Fruit fly (Drosophila melanogaster) whole organism, embryonic: ENCODE data around the gene toe.

ENCODE experiments used
- Ada2b ChIP-seq: fragments of 200-800 bp; sonication (Bioruptor generic); IDR thresholded peaks from 2 replicates; pipeline ENCODE4 v1.3.6; 2022; ENCODE audit warnings: missing biosample characterization, missing genetic modification characterization
- Asciz ChIP-seq: fragments of 200-800 bp; sonication (Bioruptor generic); optimal IDR thresholded peaks from 2 replicates; lab custom pipeline; 2017; ENCODE audit warnings: missing biosample characterization, mild to moderate bottlenecking, missing genetic modification characterization, missing genetic modification reagents
- BEAF-32 ChIP-seq: fragments of 200-800 bp; sonication (Bioruptor generic); optimal IDR thresholded peaks from 3 replicates; lab custom pipeline; 2017; ENCODE audit warnings: missing biosample characterization, missing genetic modification characterization, mild to moderate bottlenecking, moderate library complexity, missing genetic modification reagents
- Bteb2 ChIP-seq: fragments of 200-800 bp; sonication (Bioruptor generic); optimal IDR thresholded peaks from 2 replicates; lab custom pipeline; 2016; ENCODE audit warnings: missing biosample characterization, missing genetic modification characterization
- CG10431 ChIP-seq: fragments of 200-800 bp; sonication (Bioruptor generic); optimal IDR thresholded peaks from 3 replicates; lab custom pipeline; 2018; ENCODE audit warnings: missing biosample characterization, mild to moderate bottlenecking, missing genetic modification characterization
- CG11560 ChIP-seq: fragments of 200-800 bp; sonication (Bioruptor generic); IDR thresholded peaks from 3 replicates; pipeline ENCODE4 v1.3.6; 2022; ENCODE audit warnings: missing biosample characterization, missing genetic modification characterization
- CG11696 ChIP-seq: fragments of 200-800 bp; sonication (Bioruptor generic); IDR thresholded peaks from 2 replicates; pipeline ENCODE4 v1.3.6; 2022; ENCODE audit warnings: missing biosample characterization, missing genetic modification characterization
- CG15073 ChIP-seq: fragments of 200-800 bp; sonication (Bioruptor generic); optimal IDR thresholded peaks from 2 replicates; lab custom pipeline; 2016; ENCODE audit warnings: missing biosample characterization, missing genetic modification characterization
- CG15479 ChIP-seq: fragments of 200-800 bp; sonication (Bioruptor generic); optimal IDR thresholded peaks from 3 replicates; lab custom pipeline; 2019; ENCODE audit warnings: missing biosample characterization, mild to moderate bottlenecking, missing genetic modification characterization, moderate library complexity
- CG16813 ChIP-seq: fragments of 200-800 bp; sonication (Bioruptor generic); IDR thresholded peaks from 3 replicates; pipeline ENCODE4 v1.3.6; 2022; ENCODE audit warnings: missing biosample characterization, missing genetic modification characterization; ENCODE audit not compliant: partially characterized antibody
- CG2199 ChIP-seq: fragments of 200-800 bp; sonication (Bioruptor generic); IDR thresholded peaks from 3 replicates; pipeline ENCODE4 v1.3.6; 2022; ENCODE audit warnings: missing biosample characterization, missing genetic modification characterization
- CG32767 ChIP-seq: fragments of 200-800 bp; sonication (Bioruptor generic); IDR thresholded peaks from 2 replicates; pipeline ENCODE4 v1.3.6; 2022; ENCODE audit warnings: missing biosample characterization, missing genetic modification characterization
- CG3281 ChIP-seq: fragments of 200-800 bp; sonication (Bioruptor generic); optimal IDR thresholded peaks from 3 replicates; lab custom pipeline; 2017; ENCODE audit warnings: missing biosample characterization, mild to moderate bottlenecking, missing genetic modification characterization
- CG3847 ChIP-seq: fragments of 200-800 bp; sonication (Bioruptor generic); IDR thresholded peaks from 2 replicates; pipeline ENCODE4 v1.3.6; 2022; ENCODE audit warnings: missing biosample characterization, missing genetic modification characterization
- CG4820 ChIP-seq: fragments of 200-800 bp; sonication (Bioruptor generic); optimal IDR thresholded peaks from 3 replicates; lab custom pipeline; 2016; ENCODE audit warnings: missing biosample characterization, missing genetic modification characterization
- CG5245 ChIP-seq: fragments of 200-800 bp; sonication (Bioruptor generic); optimal IDR thresholded peaks from 3 replicates; lab custom pipeline; 2016; ENCODE audit warnings: missing biosample characterization, missing genetic modification characterization
- CG6254 ChIP-seq: fragments of 200-800 bp; sonication (Bioruptor generic); optimal IDR thresholded peaks from 3 replicates; lab custom pipeline; 2017; ENCODE audit warnings: mild to moderate bottlenecking, missing biosample characterization, missing genetic modification reagents, missing genetic modification characterization
- CG6791 ChIP-seq: fragments of 200-800 bp; sonication (Bioruptor generic); IDR thresholded peaks from 3 replicates; pipeline ENCODE4 v1.3.6; 2022; ENCODE audit warnings: missing biosample characterization, missing genetic modification characterization; ENCODE audit not compliant: partially characterized antibody
- CG7745 ChIP-seq: fragments of 200-800 bp; sonication (Bioruptor generic); optimal IDR thresholded peaks from 2 replicates; lab custom pipeline; 2018; ENCODE audit warnings: missing biosample characterization, mild to moderate bottlenecking, missing genetic modification characterization, moderate library complexity
- CG8281 ChIP-seq: fragments of 200-800 bp; sonication (Bioruptor generic); optimal IDR thresholded peaks from 2 replicates; lab custom pipeline; 2018; ENCODE audit warnings: missing biosample characterization, mild to moderate bottlenecking, missing genetic modification characterization, moderate library complexity
- CG9215 ChIP-seq: fragments of 200-800 bp; sonication (Bioruptor generic); IDR thresholded peaks from 2 replicates; pipeline ENCODE4 v1.3.6; 2022; ENCODE audit warnings: missing biosample characterization, missing genetic modification characterization
- CG9932 ChIP-seq: fragments of 200-800 bp; sonication (Bioruptor generic); IDR thresholded peaks from 2 replicates; pipeline ENCODE4 v1.3.6; 2022; ENCODE audit warnings: missing biosample characterization, missing genetic modification characterization
- CHES-1-like ChIP-seq: fragments of 200-800 bp; sonication (Bioruptor generic); optimal IDR thresholded peaks from 2 replicates; lab custom pipeline; 2016; ENCODE audit warnings: missing biosample characterization, missing genetic modification characterization
- CrebB ChIP-seq: fragments of 200-800 bp; sonication (Bioruptor generic); optimal IDR thresholded peaks from 3 replicates; lab custom pipeline; 2018; ENCODE audit warnings: missing biosample characterization, mild to moderate bottlenecking, missing genetic modification characterization
- Dll ChIP-seq: fragments of 200-800 bp; sonication (Bioruptor generic); IDR thresholded peaks from 4 replicates; pipeline ENCODE4 v1.3.6; 2022; ENCODE audit warnings: missing biosample characterization, missing genetic modification characterization; ENCODE audit not compliant: partially characterized antibody
- Ets65A ChIP-seq: fragments of 200-800 bp; sonication (Bioruptor generic); peaks from one replicate; lab custom pipeline; 2016; ENCODE audit warnings: missing biosample characterization, missing genetic modification characterization
- Hr78 ChIP-seq, 2 experiments: fragments of 200-800 bp in 1 of 2; fragments of >200 bp in 1 of 2; sonication (Bioruptor generic) in 1 of 2; optimal IDR thresholded peaks; 2 replicates each; lab custom pipeline; 2017 to 2019; ENCODE audit warnings: missing biosample characterization in 2 of 2, missing genetic modification characterization in 2 of 2, mild to moderate bottlenecking in 1 of 2, moderate library complexity in 1 of 2
- Med ChIP-seq: fragments of 200-800 bp; sonication (Bioruptor generic); peaks from one replicate; lab custom pipeline; 2016; ENCODE audit warnings: missing biosample characterization, missing genetic modification characterization, mild to moderate bottlenecking, inconsistent platforms, moderate library complexity
- Rx ChIP-seq: fragments of 200-800 bp; sonication (Bioruptor generic); IDR thresholded peaks from 2 replicates; pipeline ENCODE4 v1.3.6; 2022; ENCODE audit warnings: missing biosample characterization, missing genetic modification characterization
- Sin3A ChIP-seq: fragments of >200 bp; optimal IDR thresholded peaks from 2 replicates; lab custom pipeline; 2018
- dysf ChIP-seq: fragments of 200-800 bp; sonication (Bioruptor generic); IDR thresholded peaks from 3 replicates; pipeline ENCODE4 v1.3.6; 2022; ENCODE audit warnings: missing biosample characterization, missing genetic modification characterization
- eyg ChIP-seq: fragments of 200-800 bp; sonication (Bioruptor generic); optimal IDR thresholded peaks from 3 replicates; lab custom pipeline; 2016; ENCODE audit warnings: missing biosample characterization, missing genetic modification characterization
- fd96Cb ChIP-seq: fragments of 200-800 bp; sonication (Bioruptor generic); optimal IDR thresholded peaks from 2 replicates; lab custom pipeline; 2018; ENCODE audit warnings: missing biosample characterization, mild to moderate bottlenecking, missing genetic modification characterization, moderate library complexity
- fu2 ChIP-seq: fragments of 200-800 bp; sonication (Bioruptor generic); optimal IDR thresholded peaks from 2 replicates; lab custom pipeline; 2016; ENCODE audit warnings: missing biosample characterization, missing genetic modification characterization
- hb ChIP-seq: fragments of 200-800 bp; sonication (Bioruptor generic); IDR thresholded peaks from 3 replicates; pipeline ENCODE4 v1.3.6; 2022; ENCODE audit warnings: missing biosample characterization, missing genetic modification characterization; ENCODE audit not compliant: partially characterized antibody
- hbn ChIP-seq: fragments of 200-800 bp; sonication (Bioruptor generic); IDR thresholded peaks from 2 replicates; pipeline ENCODE4 v1.3.6; 2022; ENCODE audit warnings: missing biosample characterization, missing genetic modification characterization; ENCODE audit not compliant: partially characterized antibody
- her ChIP-seq: fragments of 200-800 bp; sonication (Bioruptor generic); optimal IDR thresholded peaks from 2 replicates; lab custom pipeline; 2016; ENCODE audit warnings: missing biosample characterization, missing genetic modification characterization
- jing ChIP-seq: fragments of 200-800 bp; sonication (Bioruptor generic); optimal IDR thresholded peaks from 2 replicates; lab custom pipeline; 2018; ENCODE audit warnings: missing biosample characterization, mild to moderate bottlenecking, missing genetic modification characterization
- ken ChIP-seq: fragments of 200-800 bp; sonication (Bioruptor generic); IDR thresholded peaks from 3 replicates; pipeline ENCODE4 v1.3.6; 2022; ENCODE audit warnings: missing biosample characterization, missing genetic modification characterization
- knrl ChIP-seq: fragments of 200-800 bp; sonication (Bioruptor generic); IDR thresholded peaks from 3 replicates; pipeline ENCODE4 v1.3.6; 2022; ENCODE audit warnings: missing biosample characterization, missing genetic modification characterization; ENCODE audit not compliant: partially characterized antibody
- lilli ChIP-seq: fragments of 200-800 bp; sonication (Bioruptor generic); optimal IDR thresholded peaks from 3 replicates; lab custom pipeline; 2016; ENCODE audit warnings: missing biosample characterization, missing genetic modification characterization
- nerfin-2 ChIP-seq: fragments of 200-800 bp; sonication (Bioruptor generic); IDR thresholded peaks from 2 replicates; pipeline ENCODE4 v1.3.6; 2022; ENCODE audit warnings: missing biosample characterization, missing genetic modification characterization; ENCODE audit not compliant: partially characterized antibody
- pnt ChIP-seq: fragments of 200-800 bp; sonication (Bioruptor generic); optimal IDR thresholded peaks from 3 replicates; lab custom pipeline; 2016; ENCODE audit warnings: missing biosample characterization, missing genetic modification characterization
- rib ChIP-seq: fragments of 200-800 bp; sonication (Bioruptor generic); IDR thresholded peaks from 2 replicates; pipeline ENCODE4 v1.3.6; 2022; ENCODE audit warnings: missing biosample characterization, missing genetic modification characterization
- sob ChIP-seq: fragments of 200-800 bp; sonication (Bioruptor generic); IDR thresholded peaks from 2 replicates; pipeline ENCODE4 v1.3.6; 2022; ENCODE audit warnings: missing biosample characterization, missing genetic modification characterization
- sug ChIP-seq: fragments of 200-800 bp; optimal IDR thresholded peaks from 2 replicates; lab custom pipeline; 2019; ENCODE audit warnings: missing biosample characterization, mild to moderate bottlenecking, missing genetic modification characterization, moderate library complexity
- tap ChIP-seq: fragments of 200-800 bp; optimal IDR thresholded peaks from 3 replicates; lab custom pipeline; 2019; ENCODE audit warnings: missing biosample characterization, mild to moderate bottlenecking, missing genetic modification characterization, moderate library complexity
- tup ChIP-seq: fragments of 200-800 bp; sonication (Bioruptor generic); optimal IDR thresholded peaks from 2 replicates; lab custom pipeline; 2016; ENCODE audit warnings: missing biosample characterization, mild to moderate bottlenecking, missing genetic modification characterization, moderate library complexity
- unc-4 ChIP-seq: fragments of 200-800 bp; sonication (Bioruptor generic); IDR thresholded peaks from 2 replicates; pipeline ENCODE4 v1.3.6; 2022; ENCODE audit warnings: missing biosample characterization, missing genetic modification characterization; ENCODE audit not compliant: partially characterized antibody
- zen2 ChIP-seq: fragments of 200-800 bp; sonication (Bioruptor generic); IDR thresholded peaks from 3 replicates; pipeline ENCODE4 v1.3.6; 2022; ENCODE audit warnings: missing biosample characterization, missing genetic modification characterization; ENCODE audit not compliant: partially characterized antibody

Gene toe

DNA sequence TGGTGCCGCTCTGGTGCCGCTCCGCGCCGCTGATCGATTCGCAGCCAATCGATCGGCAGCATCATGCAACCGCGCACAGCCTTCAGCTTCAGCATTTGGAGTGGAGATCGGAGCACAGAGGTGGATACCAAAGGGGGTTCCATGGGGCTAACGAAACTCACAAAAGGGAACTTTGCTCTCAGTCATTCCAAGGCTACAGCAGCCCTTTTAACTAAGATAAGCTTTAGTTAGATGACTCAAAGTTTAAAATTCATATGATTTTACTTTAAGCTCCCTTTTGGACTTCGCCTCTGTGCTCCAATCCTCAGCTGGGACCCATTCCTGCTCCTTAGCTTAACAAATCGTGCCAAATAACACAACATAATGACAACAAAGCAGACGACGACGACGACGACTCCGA lies 12.0 kb downstream of the toe start:
- TF ChIP-seq CG9932 (no peak), CG15479 (no peak), jing (no peak), hbn (GFP tag; lab: Robert Waterston, UW) (no peak), CG3281 (GFP tag; lab: Kevin White, UChicago) (no peak), Hr78 (GFP tag; optimal IDR thresholded peaks at IDR 0.05; lab: Kevin White, UChicago) (no peak), Rx (GFP tag; lab: Robert Waterston, UW) (no peak), Bteb2 (no peak), CG6254 (no peak), tup (no peak), CG8281 (tag; lab: Kevin White, UChicago) (no peak), sug (tag; lab: Kevin White, UChicago) (no peak), her (GFP tag; lab: Kevin White, UChicago) (no peak), CG5245 (GFP tag; lab: Kevin White, UChicago) (no peak), Ets65A (GFP tag; lab: Kevin White, UChicago) (no peak), dysf (GFP tag; lab: Robert Waterston, UW) (no peak), CG7745 (tag; lab: Kevin White, UChicago) (no peak), fu2 (no peak), CG11696 (GFP tag; lab: Robert Waterston, UW) (no peak)
- TF ChIP-seq, all 482 proteins: peak for 0

DNA sequence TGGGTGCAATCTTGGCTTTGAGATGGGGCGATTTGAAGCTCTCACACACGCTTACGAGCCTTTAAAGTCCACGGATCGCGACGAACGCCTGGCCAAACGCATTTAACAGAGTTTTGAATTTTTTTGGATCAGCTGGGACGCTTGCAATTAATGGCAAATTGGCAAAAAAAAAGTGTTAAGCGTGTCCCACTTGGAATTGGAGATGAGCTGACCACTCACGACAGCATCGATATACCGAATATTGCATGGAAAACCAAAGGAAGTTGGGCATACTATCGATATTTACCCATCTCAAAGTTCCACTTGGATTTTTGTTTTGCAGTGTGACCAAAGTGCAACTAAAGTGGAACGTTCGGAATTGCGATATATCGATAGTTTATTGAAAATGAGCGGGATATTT lies 15.1 kb downstream of the toe start, which contains the start of gene ArfGAP1:
TSS of gene ArfGAP1 (minus strand) at position 240 of the 400 bp plus-strand sequence.
- TF ChIP-seq ken (GFP tag; lab: Robert Waterston, UW): 0 out of 3 replicates have a peak, but pooled peaks have one; percentile 6
- TF ChIP-seq Dll (GFP tag; lab: Robert Waterston, UW): peak; percentile 97
- TF ChIP-seq CG4820 (GFP tag; lab: Kevin White, UChicago): no peak
- TF ChIP-seq Med (GFP tag; lab: Kevin White, UChicago): peak; percentile 23
- no peak for TF ChIP-seq fd96Cb (tag; lab: Kevin White, UChicago)
- peak; percentile 57; the same call in 1 of the 2 replicates for TF ChIP-seq rib
- no peak for TF ChIP-seq CG2199 (GFP tag; lab: Robert Waterston, UW)
- no peak for TF ChIP-seq tap (tag; lab: Kevin White, UChicago)
- TF ChIP-seq Ada2b (GFP tag; lab: Robert Waterston, UW): peak; percentile 29; the same call in 1 of the 2 replicates
- TF ChIP-seq CG32767: no peak
- peak; percentile 6; the same call in 1 of the 2 replicates for TF ChIP-seq CG9215
- TF ChIP-seq lilli (GFP tag; lab: Kevin White, UChicago): peak; percentile 3
- peak; percentile 14; the same call in 1 of the 3 replicates for TF ChIP-seq CG11560 (tag; lab: Robert Waterston, UW)
- TF ChIP-seq eyg (GFP tag; lab: Kevin White, UChicago): no peak
- TF ChIP-seq CG15073: no peak
- peak; percentile 96 for TF ChIP-seq knrl (GFP tag; lab: Robert Waterston, UW)
- peak; percentile 95 for TF ChIP-seq CG6791 (GFP tag; lab: Robert Waterston, UW)
- no peak for TF ChIP-seq Asciz (GFP tag; lab: Kevin White, UChicago)
- no peak for TF ChIP-seq CrebB (tag; lab: Kevin White, UChicago)
- peak; percentile 96 for TF ChIP-seq CG16813 (GFP tag; lab: Robert Waterston, UW)
- 0 out of 2 replicates have a peak, but pooled peaks have one; percentile 17 for TF ChIP-seq sob (GFP tag; lab: Robert Waterston, UW)
- TF ChIP-seq hb (GFP tag; lab: Robert Waterston, UW): peak; percentile 91
- TF ChIP-seq Sin3A: peak; percentile 57
- peak; percentile 3 for TF ChIP-seq CHES-1-like (GFP tag; lab: Kevin White, UChicago)
- TF ChIP-seq zen2 (GFP tag; lab: Robert Waterston, UW): peak; percentile 97
- no peak for TF ChIP-seq CG10431 (GFP tag; lab: Kevin White, UChicago)
- TF ChIP-seq BEAF-32 (GFP tag; lab: Kevin White, UChicago): peak; percentile 77
- TF ChIP-seq nerfin-2: peak; percentile 90
- no peak for TF ChIP-seq pnt (GFP tag; lab: Kevin White, UChicago)
- peak; percentile 53 for TF ChIP-seq CG3847 (GFP tag; lab: Robert Waterston, UW)
- peak; percentile 97 for TF ChIP-seq unc-4
- TF ChIP-seq CG9932: peak; percentile 83
